Fruit fly (Drosophila melanogaster): ENCODE measurements around the gene robo2.
A peak's percentile ranks its signal among the peaks of the same experiment; 100 is the strongest.

robo2 gene

DNA sequence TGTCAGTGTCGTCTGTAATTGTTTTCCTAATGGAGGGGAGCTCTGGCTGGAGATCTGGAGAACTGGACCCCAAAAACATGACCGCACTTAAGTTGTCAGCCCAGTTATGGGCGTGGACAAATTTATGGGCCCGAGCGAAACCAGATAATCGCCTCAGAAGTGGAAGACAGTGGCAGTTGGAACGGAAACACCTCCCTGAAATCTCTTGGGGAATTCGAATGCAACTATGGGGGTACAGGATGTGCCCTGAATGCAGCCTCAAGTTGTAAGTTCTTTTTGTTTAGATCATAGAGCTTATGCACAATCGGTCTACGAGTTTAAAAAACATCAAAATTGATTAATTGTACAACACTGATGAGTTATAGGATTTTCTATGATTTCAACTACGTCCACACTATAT, 52.6 kb downstream of the robo2 start, which contains the start of gene CG14346:
CG14346 (plus strand) TSS at position 301 of the 400 bp plus-strand sequence.
- TF ChIP-seq CG7101 (tag; optimal IDR thresholded peaks at IDR 0.05) (no peak), pad (GFP tag; optimal IDR thresholded peaks at IDR 0.05) (no peak), Crg-1 (GFP tag; optimal IDR thresholded peaks at IDR 0.05) (no peak), toe (GFP tag; optimal IDR thresholded peaks at IDR 0.05) (no peak)

DNA sequence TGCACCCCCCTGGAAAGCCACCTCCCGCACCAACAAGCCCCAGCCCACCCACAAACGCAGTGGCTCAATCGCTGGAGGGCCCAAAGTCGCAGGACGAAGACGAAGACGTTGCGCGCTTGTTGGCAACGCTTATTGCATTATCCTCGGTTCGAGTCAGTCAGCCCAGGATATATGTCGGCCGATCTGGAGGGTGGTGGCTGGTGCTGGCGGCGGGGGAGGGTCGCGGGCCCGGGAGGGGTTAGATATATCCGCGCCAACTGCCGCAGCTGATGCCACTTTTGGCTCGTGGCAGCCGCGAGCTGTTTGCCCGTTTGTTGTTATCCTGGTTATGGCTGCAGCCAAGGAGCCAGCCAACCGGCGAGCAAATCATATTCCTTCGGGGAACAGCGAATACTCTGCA, 55.2 kb downstream of the robo2 start:
- TF ChIP-seq CG7045 (GFP tag; optimal IDR thresholded peaks at IDR 0.05) (no peak), CG11617 (GFP tag; optimal IDR thresholded peaks at IDR 0.05) (no peak), toe (GFP tag; optimal IDR thresholded peaks at IDR 0.05) (no peak), Clk (GFP tag; optimal IDR thresholded peaks at IDR 0.05) (no peak), cic (GFP tag; optimal IDR thresholded peaks at IDR 0.05) (no peak), pad (GFP tag; optimal IDR thresholded peaks at IDR 0.05) (no peak), CG12768 (GFP tag; optimal IDR thresholded peaks at IDR 0.05) (no peak), kay (GFP tag; ENCODE audit: borderline replicate concordance) (no peak), bab1 (GFP tag; optimal IDR thresholded peaks at IDR 0.05) (no peak)

DNA sequence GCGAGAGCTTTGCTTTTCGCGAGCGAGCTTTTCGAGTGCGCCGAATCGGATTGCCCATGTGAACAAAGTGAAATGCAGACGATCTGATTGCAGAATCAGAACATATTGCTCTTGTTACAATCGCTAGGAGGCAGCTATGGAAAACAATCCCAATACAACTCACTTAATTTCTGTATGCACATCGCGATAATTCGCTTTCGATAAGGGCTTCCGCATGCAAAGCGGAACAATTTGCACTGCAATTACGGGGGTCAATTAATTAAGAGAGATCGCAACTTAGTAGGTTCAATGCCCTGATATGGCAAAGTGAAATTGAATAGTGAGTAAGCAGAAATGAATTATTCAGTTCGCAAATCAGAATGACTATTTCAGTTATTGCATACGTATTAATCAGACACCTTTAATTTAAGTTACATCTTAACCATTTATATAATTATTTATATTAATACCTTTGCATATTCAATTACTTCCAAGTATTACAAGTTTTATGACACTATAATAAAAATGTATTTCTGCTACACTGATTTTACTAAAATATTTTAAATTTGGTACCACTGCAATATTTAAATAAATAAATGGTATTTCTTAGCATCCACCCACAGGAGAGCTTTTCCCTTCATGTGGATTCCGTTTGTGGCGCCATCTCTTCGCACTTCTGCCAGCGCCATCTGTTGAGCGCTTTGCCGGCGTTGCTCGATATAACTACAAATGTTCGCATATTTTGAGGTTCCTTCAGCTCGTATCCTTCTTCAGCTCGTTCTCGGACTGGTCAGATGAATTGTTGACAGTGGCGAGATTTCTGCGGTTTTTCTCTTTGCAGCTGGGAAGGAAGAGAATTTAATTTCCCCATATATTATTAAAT, 58.3 kb downstream of the robo2 start, which contains the start of gene NLaz:
NLaz (minus strand) TSS at position 51 of the 862 bp plus-strand sequence.
- TF ChIP-seq cnc (optimal IDR thresholded peaks at IDR 0.05): no peak
- no peak for TF ChIP-seq bab1 (GFP tag; optimal IDR thresholded peaks at IDR 0.05)
- peak; percentile 16 for TF ChIP-seq CG7045 (GFP tag; optimal IDR thresholded peaks at IDR 0.05)
- peak; percentile 24 for TF ChIP-seq CG5204 (GFP tag; optimal IDR thresholded peaks at IDR 0.05)
- peak; percentile 58 for TF ChIP-seq Hr96 (GFP tag; optimal IDR thresholded peaks at IDR 0.05)
- no peak for TF ChIP-seq pad (GFP tag; optimal IDR thresholded peaks at IDR 0.05)

DNA sequence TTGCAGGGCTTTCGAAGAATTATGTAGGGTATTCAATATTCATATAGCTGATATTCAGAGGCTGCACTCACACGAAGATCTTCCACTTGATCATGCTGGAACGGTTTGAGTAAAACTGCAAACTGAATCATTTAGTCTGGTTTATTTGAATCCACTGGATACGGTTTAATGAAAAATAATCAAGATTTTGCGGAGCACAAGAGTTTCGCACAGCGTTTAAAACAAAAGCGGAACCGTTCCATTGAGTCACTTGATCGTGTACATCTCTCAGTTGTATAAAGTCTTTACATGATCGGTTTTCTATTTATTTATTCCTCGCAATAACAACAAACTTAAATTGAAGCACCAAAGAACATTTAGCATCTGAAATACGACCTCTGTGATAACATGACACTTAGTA, 60.6 kb downstream of the robo2 start, which contains the start of gene CG31659:
CG31659 (minus strand) TSS at position 101 of the 400 bp plus-strand sequence.
- TF ChIP-seq Mnt (GFP tag; optimal IDR thresholded peaks at IDR 0.05): no peak
- no peak for TF ChIP-seq CG33017 (tag; optimal IDR thresholded peaks at IDR 0.05)
- TF ChIP-seq Hr96 (GFP tag; optimal IDR thresholded peaks at IDR 0.05): no peak
- no peak for TF ChIP-seq CG14711 (tag; optimal IDR thresholded peaks at IDR 0.05)
- TF ChIP-seq CG12768 (GFP tag; optimal IDR thresholded peaks at IDR 0.05): no peak
- TF ChIP-seq tj (GFP tag; optimal IDR thresholded peaks at IDR 0.05): no peak
- no peak for TF ChIP-seq Clk (GFP tag; optimal IDR thresholded peaks at IDR 0.05)
- TF ChIP-seq cic (GFP tag; optimal IDR thresholded peaks at IDR 0.05): no peak
- no peak for TF ChIP-seq CG7045 (GFP tag; optimal IDR thresholded peaks at IDR 0.05)
- no peak for TF ChIP-seq ovo (GFP tag; optimal IDR thresholded peaks at IDR 0.05)
- no peak for TF ChIP-seq CG1620 (GFP tag; optimal IDR thresholded peaks at IDR 0.05)
- TF ChIP-seq bab1 (GFP tag; optimal IDR thresholded peaks at IDR 0.05): no peak

DNA sequence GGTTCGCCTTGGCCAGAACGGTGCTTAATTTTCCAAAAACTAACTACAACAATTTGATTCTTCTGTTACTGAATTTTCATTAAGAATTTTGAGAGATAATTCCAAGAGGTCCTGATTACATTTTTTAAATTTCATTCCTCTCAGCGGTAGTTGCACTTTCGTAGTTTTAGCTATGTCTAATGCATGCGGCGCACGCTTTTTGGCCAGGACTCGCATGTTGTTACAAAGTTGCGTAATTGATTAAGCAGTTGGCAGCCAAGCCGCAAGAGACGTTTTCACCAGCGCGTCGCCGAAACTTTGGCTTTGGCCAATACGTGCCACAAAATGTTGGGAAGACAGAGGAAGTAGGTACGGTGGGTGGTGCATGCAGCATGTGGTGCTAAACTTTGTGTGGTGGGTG, 64.4 kb downstream of the robo2 start, which contains the start of gene CG5565:
CG5565 (minus strand) TSS at position 101 of the 400 bp plus-strand sequence.
- TF ChIP-seq bab1 (GFP tag; optimal IDR thresholded peaks at IDR 0.05) (no peak), Crg-1 (GFP tag; optimal IDR thresholded peaks at IDR 0.05) (no peak), Mnt (GFP tag; optimal IDR thresholded peaks at IDR 0.05) (no peak), tj (GFP tag; optimal IDR thresholded peaks at IDR 0.05) (no peak), kay (GFP tag; ENCODE audit: borderline replicate concordance) (no peak), CG7101 (tag; optimal IDR thresholded peaks at IDR 0.05) (no peak), cic (GFP tag; optimal IDR thresholded peaks at IDR 0.05) (no peak), pad (GFP tag; optimal IDR thresholded peaks at IDR 0.05) (no peak), cnc (optimal IDR thresholded peaks at IDR 0.05) (no peak), Clk (GFP tag; optimal IDR thresholded peaks at IDR 0.05) (no peak), CG12768 (GFP tag; optimal IDR thresholded peaks at IDR 0.05) (no peak), CG1620 (GFP tag; optimal IDR thresholded peaks at IDR 0.05) (no peak), Hr96 (GFP tag; optimal IDR thresholded peaks at IDR 0.05) (no peak), CG5204 (GFP tag; optimal IDR thresholded peaks at IDR 0.05) (no peak), toe (GFP tag; optimal IDR thresholded peaks at IDR 0.05) (no peak), CG7045 (GFP tag; optimal IDR thresholded peaks at IDR 0.05) (no peak), ovo (GFP tag; optimal IDR thresholded peaks at IDR 0.05) (no peak), CG14711 (tag; optimal IDR thresholded peaks at IDR 0.05) (no peak), CG11617 (GFP tag; optimal IDR thresholded peaks at IDR 0.05) (no peak)

DNA sequence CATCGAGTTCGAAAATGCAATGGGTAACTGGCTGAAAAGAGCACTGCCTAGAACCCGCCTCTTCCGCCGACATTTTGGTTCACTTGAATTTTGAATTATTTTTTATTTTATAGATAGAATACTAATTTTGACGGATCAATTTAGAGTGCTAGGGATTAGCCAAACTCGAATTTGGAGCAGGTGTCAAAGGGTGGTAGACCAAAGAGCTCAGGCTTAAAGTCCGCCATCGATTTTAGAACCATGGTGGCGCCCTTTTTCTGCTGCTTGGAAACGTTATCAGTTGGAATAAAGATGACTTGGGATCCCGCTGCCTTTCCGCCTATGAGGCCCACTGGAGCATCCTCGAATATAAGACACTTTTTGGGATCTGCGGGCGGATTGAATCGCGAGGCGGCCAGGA, 65.4 kb downstream of the robo2 start, which contains the start of gene CG31924:
CG31924 (minus strand) TSS at position 101 of the 400 bp plus-strand sequence.
- no peak for TF ChIP-seq pad (GFP tag; optimal IDR thresholded peaks at IDR 0.05)

DNA sequence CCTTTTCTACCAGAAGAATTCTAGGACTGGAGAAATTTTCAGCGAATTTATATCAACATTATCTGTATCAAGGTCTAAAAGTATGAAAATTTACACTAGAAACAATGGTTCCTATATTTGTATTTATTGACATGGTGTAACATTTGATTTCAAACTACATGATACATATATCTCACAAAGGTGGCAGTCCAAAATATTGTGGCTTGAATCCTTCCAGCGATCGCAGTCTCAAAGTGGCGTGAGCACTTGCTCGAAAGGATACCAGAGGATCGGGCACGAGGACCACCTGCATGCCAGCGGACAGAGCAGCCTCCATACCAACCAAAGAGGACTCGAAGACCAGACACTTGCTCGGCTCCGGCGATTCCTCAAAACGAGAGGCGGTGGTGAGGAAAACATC, 66.2 kb downstream of the robo2 start, which contains the start of gene CG5561:
CG5561 (minus strand) TSS at position 101 of the 400 bp plus-strand sequence.
- TF ChIP-seq Hr96 (GFP tag; optimal IDR thresholded peaks at IDR 0.05): no peak
- TF ChIP-seq Clk (GFP tag; optimal IDR thresholded peaks at IDR 0.05): no peak
- TF ChIP-seq CG7045 (GFP tag; optimal IDR thresholded peaks at IDR 0.05): no peak
- no peak for TF ChIP-seq Crg-1 (GFP tag; optimal IDR thresholded peaks at IDR 0.05)
- no peak for TF ChIP-seq Mnt (GFP tag; optimal IDR thresholded peaks at IDR 0.05)
- no peak for TF ChIP-seq kay (GFP tag; ENCODE audit: borderline replicate concordance)
- TF ChIP-seq CG33017 (tag; optimal IDR thresholded peaks at IDR 0.05): no peak
- no peak for TF ChIP-seq CG12768 (GFP tag; optimal IDR thresholded peaks at IDR 0.05)

Measured in whole organism, adult.